Fruit fly (Drosophila melanogaster) ovary, adult (tissue): ENCODE data around the gene CG4186.

ENCODE experiments used
- CG17801 ChIP-seq: fragments of 200-800 bp; optimal IDR thresholded peaks from 2 replicates; lab custom pipeline; 2019; ENCODE audit warnings: missing biosample characterization, mild to moderate bottlenecking, missing genetic modification characterization, moderate library complexity; ENCODE audit not compliant: partially characterized antibody

Gene CG4186

DNA sequence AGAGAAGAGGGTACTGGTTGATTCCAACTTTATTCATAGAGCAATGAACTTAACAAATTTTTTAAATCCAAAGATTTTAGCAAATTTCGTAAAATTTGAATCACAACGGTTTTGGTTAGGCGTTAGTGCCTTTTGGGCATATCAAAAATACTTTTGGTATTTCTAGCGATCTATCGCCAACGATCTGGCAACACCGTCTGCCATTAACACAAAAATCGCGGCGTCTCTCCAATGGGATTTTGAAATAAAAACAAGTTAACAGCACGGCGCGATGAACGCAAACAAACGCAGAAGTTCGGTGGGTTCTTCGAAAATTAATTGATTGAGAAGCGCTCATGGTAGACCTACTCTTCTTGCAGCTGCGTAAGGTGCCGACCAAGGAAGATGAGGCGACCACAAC lies 30.8 kb downstream of the CG4186 start, which contains the start of gene Spc105R:
Spc105R (plus strand) TSS at position 203 of the 400 bp plus-strand sequence.
- no peak for TF ChIP-seq CG17801 (GFP tag; lab: Kevin White, UChicago)

DNA sequence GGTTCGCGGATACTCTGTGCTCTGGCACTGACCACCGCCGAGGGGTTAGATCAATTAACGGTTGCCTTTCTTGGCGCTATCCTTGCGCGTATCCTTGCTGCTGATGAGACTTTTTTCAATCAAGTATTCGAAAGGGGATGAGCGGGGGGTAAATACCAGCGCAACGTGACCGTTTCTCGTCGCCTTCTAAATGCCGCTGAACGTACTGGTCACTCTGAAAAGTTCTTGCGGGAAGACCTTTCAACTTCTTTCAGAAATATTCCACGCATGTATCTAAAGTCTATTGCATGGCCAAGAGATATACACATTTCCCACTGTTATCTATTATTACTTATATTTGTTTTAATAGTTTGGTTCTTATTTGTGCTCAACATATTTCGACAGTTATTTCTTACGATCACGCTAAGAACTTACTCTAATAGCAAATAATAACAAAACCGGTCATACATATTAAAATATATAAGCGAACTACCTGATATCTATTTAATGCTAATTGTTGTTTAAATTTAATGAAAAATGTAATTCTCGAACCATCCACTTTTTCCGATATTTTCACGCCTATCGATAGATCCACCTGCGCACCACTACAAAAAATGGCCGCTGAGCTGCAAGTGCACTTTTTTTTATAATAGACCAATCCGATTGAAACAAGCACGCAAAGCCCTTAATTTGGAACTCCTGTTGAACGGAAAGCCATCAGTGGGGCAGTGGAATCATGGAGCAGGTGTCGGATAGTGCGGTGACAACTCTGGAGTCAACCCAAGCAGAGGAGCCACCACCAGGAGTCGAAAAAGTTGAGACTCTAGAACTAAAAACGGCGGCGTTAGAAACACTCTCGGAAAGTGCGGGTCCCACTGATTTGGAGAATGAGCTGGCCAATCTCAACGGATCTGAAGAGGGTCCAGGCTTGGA lies 40.0 kb downstream of the CG4186 start, which contains the start of the genes CG3634 and HIPP1:
CG3634 (minus strand) TSS at position 185 of the 912 bp plus-strand sequence.
HIPP1 (plus strand) TSS at position 582 of the 912 bp plus-strand sequence.
- TF ChIP-seq CG17801 (GFP tag; lab: Kevin White, UChicago) = no peak

DNA sequence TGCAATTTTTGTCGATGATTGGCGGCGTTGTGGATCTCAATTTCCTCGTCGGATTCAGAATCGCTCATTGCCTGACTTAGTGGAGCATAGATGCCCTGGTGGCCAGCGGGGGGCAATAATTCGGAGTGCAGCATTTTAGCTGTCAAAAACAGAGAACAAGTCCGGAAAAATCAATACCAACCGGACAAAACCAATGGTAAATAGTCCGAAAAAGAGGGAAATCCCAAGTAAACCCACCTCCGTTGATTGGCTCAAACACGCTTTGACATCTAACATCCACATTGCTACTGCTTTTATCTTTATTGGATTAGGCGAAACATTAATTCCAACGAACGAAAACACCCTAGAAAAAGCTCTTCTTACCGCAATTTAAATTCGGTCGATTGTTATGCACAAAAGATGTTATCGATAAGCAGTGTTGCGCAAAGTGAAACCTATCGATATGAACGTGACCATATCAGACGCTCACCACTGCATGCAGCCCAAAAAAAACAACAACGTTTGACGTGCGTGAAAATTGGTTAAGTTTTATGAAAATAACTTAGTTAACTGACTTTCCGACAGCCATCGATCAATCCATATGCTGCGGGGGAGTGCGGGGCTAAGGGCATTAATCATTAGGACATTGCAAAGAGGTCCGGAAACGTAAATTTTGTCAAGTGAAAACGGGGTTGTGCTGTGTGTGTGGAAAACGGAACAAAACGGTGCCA lies 46.4 kb downstream of the CG4186 start, which contains the start of the genes CG3618 and Pka-R1:
CG3618 (minus strand) TSS at position 410 of the 710 bp plus-strand sequence.
Pka-R1 (plus strand) TSS at position 453 of the 710 bp plus-strand sequence.
- peak; percentile 67 for TF ChIP-seq CG17801 (GFP tag; lab: Kevin White, UChicago)

DNA sequence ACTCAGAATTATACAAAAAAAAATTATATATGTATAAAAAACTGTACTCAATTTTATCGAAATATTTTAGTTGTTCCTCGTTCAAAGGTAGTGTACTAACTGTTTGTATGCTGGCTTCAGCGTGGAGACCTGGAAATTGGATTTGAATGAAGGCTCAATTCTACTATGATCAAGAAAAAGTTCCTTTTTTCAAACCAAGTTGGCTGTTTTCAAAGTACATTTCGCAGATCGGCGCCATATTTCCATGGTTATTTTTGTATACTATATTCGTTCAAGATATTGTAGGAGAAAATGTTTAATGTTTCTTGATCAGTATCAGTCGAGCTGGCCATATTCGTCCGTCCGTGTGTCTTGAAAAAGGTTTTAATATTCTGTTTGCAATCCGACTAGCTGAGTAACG lies 48.5 kb downstream of the CG4186 start, which contains the start of gene Mst77F:
Mst77F (minus strand) TSS at position 101 of the 400 bp plus-strand sequence.
- TF ChIP-seq CG17801 (GFP tag; lab: Kevin White, UChicago) = no peak
